Worm (Caenorhabditis elegans): ENCODE results near the gene C11G6.2.

DNA sequence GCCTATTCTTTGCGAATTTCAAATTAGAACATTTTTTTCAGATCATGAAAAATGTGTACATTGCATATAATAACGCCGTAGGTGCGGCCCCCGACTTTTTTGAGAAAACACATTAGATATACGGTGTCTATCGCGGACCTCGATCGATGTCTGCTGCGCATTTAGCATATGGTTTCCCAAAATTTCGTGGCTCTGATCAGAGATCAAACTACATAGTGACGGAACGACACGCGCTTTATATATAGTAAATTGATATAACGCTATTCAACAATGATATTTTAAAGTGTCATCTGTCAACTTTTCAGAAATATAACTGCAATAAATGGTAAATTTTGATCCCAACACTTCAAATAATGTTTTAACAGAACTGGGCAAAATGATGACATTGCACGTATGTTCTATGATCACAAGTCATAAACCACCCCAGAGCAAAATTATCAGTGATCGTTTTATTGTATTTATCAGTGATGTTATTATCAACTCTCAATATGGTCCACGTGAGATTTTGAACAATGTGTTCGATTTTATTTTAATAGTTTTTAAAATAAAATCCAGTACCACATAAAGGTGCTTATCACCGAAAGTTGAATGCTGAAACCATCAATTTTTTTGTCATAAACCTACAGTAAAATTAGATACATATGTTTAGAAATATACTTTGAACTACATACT lies 17.9 kb downstream of the C11G6.2 start:
- TF ChIP-seq ztf-11 (tag; optimal IDR thresholded peaks at IDR 0.05) (no peak), unc-39 (tag; optimal IDR thresholded peaks at IDR 0.05) (no peak), crh-2 (tag; optimal IDR thresholded peaks at IDR 0.05) (peak; percentile 53), nhr-77 (tag; optimal IDR thresholded peaks at IDR 0.05) (no peak), F13H6.1 (tag; optimal IDR thresholded peaks at IDR 0.05) (peak; percentile 35), nhr-11 (tag; optimal IDR thresholded peaks at IDR 0.05) (no peak), lsy-2 (tag; optimal IDR thresholded peaks at IDR 0.05) (no peak), alr-1 (tag; optimal IDR thresholded peaks at IDR 0.05) (no peak), unc-62 (GFP tag; optimal IDR thresholded peaks at IDR 0.05) (no peak), ama-1 (optimal IDR thresholded peaks at IDR 0.05) (no peak), lin-13 (GFP tag; optimal IDR thresholded peaks at IDR 0.05) (no peak), nhr-12 (tag; optimal IDR thresholded peaks at IDR 0.05) (no peak), nhr-237 (tag; optimal IDR thresholded peaks at IDR 0.05) (no peak)
